Worm (Caenorhabditis elegans) whole organism, midembryonic: ENCODE data around the gene dlat-1.

Experiments
- flt-1 ChIP-seq: fragments of 200-800 bp; sonication (Bioruptor generic); IDR thresholded peaks from 2 replicates; pipeline ENCODE4 v1.3.6; 2022; ENCODE audit warnings: missing genetic modification characterization, missing compliant biosample characterization
- med-1 ChIP-seq: sonication (generic microtip); optimal IDR thresholded peaks from 2 replicates; lab custom pipeline; 2017; ENCODE audit warnings: missing genetic modification characterization, mild to moderate bottlenecking, missing compliant biosample characterization, antibody characterized with exemption, missing genetic modification reagents; ENCODE audit not compliant: insufficient read depth
- tab-1 ChIP-seq: fragments of 200-800 bp; sonication (Bioruptor generic); IDR thresholded peaks from 2 replicates; pipeline ENCODE4 v1.3.6; 2022; ENCODE audit warnings: missing genetic modification characterization, missing compliant biosample characterization
- ztf-23 ChIP-seq: fragments of 200-800 bp; sonication (Bioruptor generic); IDR thresholded peaks from 2 replicates; pipeline ENCODE4 v1.3.6; 2022; ENCODE audit warnings: missing genetic modification reagents, missing genetic modification characterization, missing compliant biosample characterization

- no peak for TF ChIP-seq med-1 (GFP tag; lab: Kevin White, UChicago)
- TF ChIP-seq ztf-23, result no peak
- TF ChIP-seq tab-1 (GFP tag; lab: Robert Waterston, UW), result no peak
- no peak for TF ChIP-seq flt-1 (GFP tag; lab: Robert Waterston, UW)
Observed at ce11 chrV:14439236-14439635, 7.9 kb downstream of the dlat-1 start.
